Fruit fly (Drosophila melanogaster) whole organism, pupa: ENCODE data around the gene wntD.

Experiments
- CG14655 ChIP-seq: fragments of 200-800 bp; sonication (Bioruptor generic); optimal IDR thresholded peaks from 3 replicates; lab custom pipeline; 2017; ENCODE audit warnings: mild to moderate bottlenecking, missing biosample characterization, missing genetic modification reagents, missing genetic modification characterization
- Ets98B ChIP-seq: fragments of 200-800 bp; sonication (Bioruptor generic); IDR thresholded peaks from 2 replicates; pipeline ENCODE4 v1.3.6; 2022; ENCODE audit warnings: missing biosample characterization, missing genetic modification characterization

DNA sequence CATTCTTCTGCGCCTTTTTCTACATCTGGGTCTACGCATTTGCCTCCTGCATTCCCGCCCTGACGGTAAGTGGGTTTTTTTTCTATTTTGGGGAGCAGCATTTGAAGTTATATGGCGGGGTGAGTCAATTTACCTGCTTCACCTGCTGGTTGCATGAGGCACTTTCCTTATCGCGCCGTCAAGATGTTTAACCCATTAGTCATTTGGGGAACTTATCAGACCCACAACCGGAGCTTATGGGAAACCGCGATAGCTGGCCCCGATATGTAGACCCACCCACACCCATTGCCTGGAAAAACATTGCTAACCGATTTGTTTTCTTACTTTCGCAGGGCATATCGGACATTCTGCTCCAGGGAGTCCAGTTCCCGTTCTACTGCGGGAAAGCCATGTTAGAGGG lies 31.3 kb downstream of the wntD start:
- TF ChIP-seq CG14655 = no peak
- TF ChIP-seq Ets98B (GFP tag; lab: Robert Waterston, UW) = no peak
